Worm (Caenorhabditis elegans) whole organism, young adult: ENCODE data around the gene sftb-2.

Source experiments
- B0261.1 ChIP-seq: sonication (generic microtip); optimal IDR thresholded peaks from 2 replicates; lab custom pipeline; 2016; ENCODE audit warnings: mild to moderate bottlenecking, missing genetic modification characterization, moderate library complexity, missing compliant biosample characterization
- B0336.3 ChIP-seq: fragments of 200-800 bp; sonication (Bioruptor generic); IDR thresholded peaks from 2 replicates; pipeline ENCODE4 v1.3.6; 2022; ENCODE audit warnings: missing genetic modification characterization, missing compliant biosample characterization
- C06A6.2 ChIP-seq: fragments of 200-800 bp; sonication (Bioruptor generic); conservative IDR thresholded peaks from 2 replicates; pipeline ENCODE4 v1.3.6; 2022; ENCODE audit warnings: missing genetic modification characterization, missing compliant biosample characterization
- C17E4.6 ChIP-seq: fragments of 200-800 bp; sonication (Bioruptor generic); IDR thresholded peaks from 2 replicates; pipeline ENCODE4 v1.3.6; 2022; ENCODE audit warnings: missing genetic modification reagents, missing genetic modification characterization, missing compliant biosample characterization
- D2030.7 ChIP-seq: fragments of 200-800 bp; sonication (Bioruptor generic); IDR thresholded peaks from 2 replicates; pipeline ENCODE4 v1.3.6; 2022; ENCODE audit warnings: missing genetic modification reagents, missing genetic modification characterization, missing compliant biosample characterization
- F10E7.11 ChIP-seq: sonication (generic microtip); optimal IDR thresholded peaks from 2 replicates; lab custom pipeline; 2017; ENCODE audit warnings: mild to moderate bottlenecking, missing genetic modification characterization, moderate library complexity, missing compliant biosample characterization
- F22D6.2 ChIP-seq: sonication (generic microtip); optimal IDR thresholded peaks from 2 replicates; lab custom pipeline; 2016; ENCODE audit warnings: mild to moderate bottlenecking, missing genetic modification characterization, missing compliant biosample characterization
- F33H1.4 ChIP-seq: fragments of 200-800 bp; sonication (Bioruptor generic); IDR thresholded peaks from 2 replicates; pipeline ENCODE4 v1.3.6; 2022; ENCODE audit warnings: missing genetic modification reagents, missing genetic modification characterization, missing compliant biosample characterization
- F49E8.2 ChIP-seq: sonication (generic microtip); optimal IDR thresholded peaks from 3 replicates; lab custom pipeline; 2017; ENCODE audit warnings: missing genetic modification characterization, mild to moderate bottlenecking, missing compliant biosample characterization, antibody characterized with exemption, moderate library complexity; ENCODE audit not compliant: insufficient read depth
- K12H6.12 ChIP-seq: fragments of 200-800 bp; sonication (Bioruptor generic); optimal IDR thresholded peaks from 2 replicates; lab custom pipeline; 2018; ENCODE audit warnings: mild to moderate bottlenecking, missing genetic modification characterization, missing compliant biosample characterization
- T26A5.8 ChIP-seq: sonication (generic microtip); optimal IDR thresholded peaks from 2 replicates; lab custom pipeline; 2016; ENCODE audit warnings: missing genetic modification characterization, missing compliant biosample characterization
- Y53F4B.3 ChIP-seq: fragments of 200-800 bp; sonication (Bioruptor generic); IDR thresholded peaks from 2 replicates; pipeline ENCODE4 v1.3.6; 2022; ENCODE audit warnings: missing genetic modification reagents, missing genetic modification characterization, missing compliant biosample characterization
- ZK185.1 ChIP-seq: sonication (generic microtip); optimal IDR thresholded peaks from 2 replicates; lab custom pipeline; 2016; ENCODE audit warnings: mild to moderate bottlenecking, missing genetic modification characterization, missing compliant biosample characterization; ENCODE audit not compliant: poor library complexity, severe bottlenecking
- aptf-2 ChIP-seq: fragments of 200-800 bp; sonication (Bioruptor generic); conservative IDR thresholded peaks from 2 replicates; pipeline ENCODE4 v1.3.6; 2022; ENCODE audit warnings: missing genetic modification reagents, missing genetic modification characterization, missing compliant biosample characterization
- atf-7 ChIP-seq: sonication (generic microtip); optimal IDR thresholded peaks from 2 replicates; lab custom pipeline; 2017; ENCODE audit warnings: mild to moderate bottlenecking, missing genetic modification characterization, missing compliant biosample characterization
- athp-1 ChIP-seq: sonication (generic microtip); optimal IDR thresholded peaks from 2 replicates; lab custom pipeline; 2017; ENCODE audit warnings: mild to moderate bottlenecking, missing genetic modification characterization, missing compliant biosample characterization
- attf-5 ChIP-seq: fragments of 200-800 bp; sonication (Bioruptor generic); optimal IDR thresholded peaks from 2 replicates; lab custom pipeline; 2018; ENCODE audit warnings: mild to moderate bottlenecking, missing genetic modification characterization, missing compliant biosample characterization
- ceh-79 ChIP-seq: sonication (generic microtip); optimal IDR thresholded peaks from 2 replicates; lab custom pipeline; 2017; ENCODE audit warnings: mild to moderate bottlenecking, missing genetic modification characterization, missing compliant biosample characterization
- ceh-91 ChIP-seq: fragments of 200-800 bp; sonication (Bioruptor generic); IDR thresholded peaks from 2 replicates; pipeline ENCODE4 v1.3.6; 2022; ENCODE audit warnings: missing genetic modification reagents, missing genetic modification characterization, missing compliant biosample characterization
- chd-7 ChIP-seq: sonication (generic microtip); optimal IDR thresholded peaks from 2 replicates; lab custom pipeline; 2016; ENCODE audit warnings: mild to moderate bottlenecking, missing genetic modification characterization, moderate library complexity, missing compliant biosample characterization
- dox-1 ChIP-seq: fragments of 200-800 bp; sonication (Bioruptor generic); IDR thresholded peaks from 2 replicates; pipeline ENCODE4 v1.3.6; 2022; ENCODE audit warnings: missing genetic modification reagents, missing genetic modification characterization, missing compliant biosample characterization
- egl-18 ChIP-seq: fragments of 200-800 bp; sonication (Bioruptor generic); IDR thresholded peaks from 2 replicates; pipeline ENCODE4 v1.3.6; 2022; ENCODE audit warnings: missing genetic modification reagents, missing genetic modification characterization, missing compliant biosample characterization
- egrh-3 ChIP-seq: fragments of 200-800 bp; sonication (Bioruptor generic); IDR thresholded peaks from 2 replicates; pipeline ENCODE4 v1.3.6; 2022; ENCODE audit warnings: missing genetic modification reagents, missing genetic modification characterization, missing compliant biosample characterization
- gei-17 ChIP-seq: fragments of 200-800 bp; sonication (Bioruptor generic); optimal IDR thresholded peaks from 2 replicates; lab custom pipeline; 2018; ENCODE audit warnings: mild to moderate bottlenecking, missing genetic modification characterization, missing compliant biosample characterization
- hlh-26 ChIP-seq: fragments of 200-800 bp; sonication (Bioruptor generic); conservative IDR thresholded peaks from 2 replicates; pipeline ENCODE4 v1.3.6; 2022; ENCODE audit warnings: missing genetic modification reagents, missing genetic modification characterization, missing compliant biosample characterization
- hmg-1.2 ChIP-seq: fragments of 200-800 bp; sonication (Bioruptor generic); IDR thresholded peaks from 2 replicates; pipeline ENCODE4 v1.3.6; 2022; ENCODE audit warnings: missing genetic modification reagents, missing genetic modification characterization, missing compliant biosample characterization
- lin-40 ChIP-seq: sonication (generic microtip); optimal IDR thresholded peaks from 2 replicates; lab custom pipeline; 2016; ENCODE audit warnings: missing genetic modification characterization, mild to moderate bottlenecking, missing compliant biosample characterization, missing genotype, missing genetic modification reagents
- lsl-1 ChIP-seq: fragments of 200-800 bp; sonication (Bioruptor generic); optimal IDR thresholded peaks from 2 replicates; lab custom pipeline; 2018; ENCODE audit warnings: mild to moderate bottlenecking, missing genetic modification characterization, moderate library complexity, missing compliant biosample characterization
- madf-10 ChIP-seq: sonication (generic microtip); optimal IDR thresholded peaks from 2 replicates; lab custom pipeline; 2016; ENCODE audit warnings: mild to moderate bottlenecking, missing genetic modification characterization, missing compliant biosample characterization
- madf-3 ChIP-seq: fragments of 200-800 bp; sonication (Bioruptor generic); IDR thresholded peaks from 2 replicates; pipeline ENCODE4 v1.3.6; 2022; ENCODE audit warnings: missing genetic modification reagents, missing genetic modification characterization, missing compliant biosample characterization
- madf-6 ChIP-seq: fragments of 200-800 bp; sonication (Bioruptor generic); IDR thresholded peaks from 2 replicates; pipeline ENCODE4 v1.3.6; 2022; ENCODE audit warnings: missing genetic modification reagents, missing genetic modification characterization, missing compliant biosample characterization
- madf-8 ChIP-seq: fragments of 200-800 bp; sonication (Bioruptor generic); conservative IDR thresholded peaks from 2 replicates; pipeline ENCODE4 v1.3.6; 2022; ENCODE audit warnings: missing genetic modification reagents, missing genetic modification characterization, missing compliant biosample characterization
- mcd-1 ChIP-seq: fragments of 200-800 bp; sonication (Bioruptor generic); IDR thresholded peaks from 2 replicates; pipeline ENCODE4 v1.3.6; 2022; ENCODE audit warnings: missing genetic modification reagents, missing genetic modification characterization, missing compliant biosample characterization
- mxl-1 ChIP-seq: sonication (generic microtip); optimal IDR thresholded peaks from 2 replicates; lab custom pipeline; 2016; ENCODE audit warnings: missing genetic modification characterization, missing compliant biosample characterization
- rpc-1 ChIP-seq, 2 experiments: fragments of 150-350 bp in 1 of 2; sonication (generic microtip) in 1 of 2; optimal IDR thresholded peaks; 2 replicates each; lab custom pipeline; 2014 to 2018; ENCODE audit warnings: missing biosample characterization in 1 of 2, missing genetic modification characterization in 1 of 2, missing genetic modification reagents in 1 of 2, missing genotype in 1 of 2
- snpc-1.1 ChIP-seq: sonication (generic microtip); optimal IDR thresholded peaks from 2 replicates; lab custom pipeline; 2017; ENCODE audit warnings: missing genetic modification characterization, mild to moderate bottlenecking, missing compliant biosample characterization, antibody characterized with exemption, moderate library complexity, missing genotype, missing genetic modification reagents; ENCODE audit not compliant: insufficient read depth
- snpc-1.3 ChIP-seq: sonication (generic microtip); optimal IDR thresholded peaks from 2 replicates; lab custom pipeline; 2017; ENCODE audit warnings: missing genetic modification characterization, mild to moderate bottlenecking, missing compliant biosample characterization, antibody characterized with exemption, moderate library complexity, missing genotype, missing genetic modification reagents; ENCODE audit not compliant: insufficient read depth
- tbp1 ChIP-seq: fragments of 200-800 bp; sonication (Bioruptor generic); optimal IDR thresholded peaks from 2 replicates; lab custom pipeline; 2018; ENCODE audit warnings: mild to moderate bottlenecking, missing genetic modification characterization, missing compliant biosample characterization
- tlf-1 ChIP-seq: fragments of 200-800 bp; sonication (Bioruptor generic); optimal IDR thresholded peaks from 2 replicates; lab custom pipeline; 2018; ENCODE audit warnings: mild to moderate bottlenecking, missing genetic modification characterization, missing compliant biosample characterization
- unc-62 ChIP-seq: fragments of 150-350 bp; optimal IDR thresholded peaks from 2 replicates; lab custom pipeline; 2014; ENCODE audit warnings: missing biosample characterization, missing genetic modification reagents, missing genetic modification characterization
- zim-3 ChIP-seq: sonication (generic microtip); optimal IDR thresholded peaks from 2 replicates; lab custom pipeline; 2017; ENCODE audit warnings: mild to moderate bottlenecking, missing genetic modification characterization, moderate library complexity, missing compliant biosample characterization
- ztf-22 ChIP-seq: fragments of 200-800 bp; sonication (Bioruptor generic); optimal IDR thresholded peaks from 2 replicates; lab custom pipeline; 2018; ENCODE audit warnings: mild to moderate bottlenecking, missing genetic modification characterization, moderate library complexity, missing compliant biosample characterization
- ztf-25 ChIP-seq: fragments of 200-800 bp; sonication (Bioruptor generic); IDR thresholded peaks from 2 replicates; pipeline ENCODE4 v1.3.6; 2022; ENCODE audit warnings: missing genetic modification reagents, missing genetic modification characterization, missing compliant biosample characterization

sftb-2 gene

DNA sequence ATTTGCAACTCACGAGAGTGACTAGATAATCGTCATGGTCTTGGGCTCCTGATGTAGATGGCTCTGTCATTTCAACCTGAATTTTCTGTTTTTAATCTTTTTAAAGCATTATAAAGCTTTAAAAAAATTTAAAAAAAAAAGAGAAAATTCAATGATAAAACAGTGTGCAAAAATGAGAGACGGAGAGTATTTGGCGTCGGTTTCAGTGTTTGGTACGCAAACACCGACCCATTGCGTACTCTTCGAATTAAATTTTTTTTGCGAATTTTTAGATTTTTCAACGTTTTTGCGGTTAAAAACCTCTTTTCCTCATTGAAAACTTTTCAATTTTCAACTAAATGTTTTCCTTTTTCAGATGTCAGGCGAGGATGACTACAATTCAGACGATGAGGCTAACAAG, at the start of gene sftb-2, which contains the start of gene W03F9.2:
Gene sftb-2 (plus strand): TSS at position 356 of the 400 bp plus-strand sequence.
Gene W03F9.2 (minus strand): TSS at position 153 of the 400 bp plus-strand sequence.
- TF ChIP-seq atf-7 (tag; lab: Kevin White, UChicago), result no peak
- TF ChIP-seq D2030.7, result peak; percentile 47; the same call in 1 of the 2 replicates
- TF ChIP-seq hlh-26 (GFP tag; lab: Robert Waterston, UW), result no peak
- TF ChIP-seq dox-1 (GFP tag; lab: Robert Waterston, UW), result no peak
- no peak for TF ChIP-seq egrh-3
- no peak for TF ChIP-seq madf-8
- peak; percentile 46; the same call in 1 of the 2 replicates for TF ChIP-seq madf-6
- no peak for TF ChIP-seq F22D6.2 (tag; lab: Kevin White, UChicago)
- TF ChIP-seq unc-62 (GFP tag; lab: Kevin White, UChicago), result no peak
- no peak for TF ChIP-seq B0261.1
- TF ChIP-seq lsl-1 (GFP tag; lab: Kevin White, UChicago), result no peak
- peak; percentile 1 for TF ChIP-seq snpc-1.3 (tag; lab: Kevin White, UChicago)
- no peak for TF ChIP-seq egl-18 (GFP tag; lab: Robert Waterston, UW)
- peak; percentile 13; the same call in 1 of the 2 replicates for TF ChIP-seq mcd-1 (GFP tag; lab: Robert Waterston, UW)
- no peak for TF ChIP-seq ceh-79 (tag; lab: Kevin White, UChicago)
- TF ChIP-seq K12H6.12 (tag; lab: Kevin White, UChicago), result no peak
- peak; percentile 19 for TF ChIP-seq lin-40
- TF ChIP-seq hmg-1.2, result peak; percentile 93

- TF ChIP-seq ztf-25 (GFP tag; lab: Robert Waterston, UW), result no peak
- TF ChIP-seq aptf-2, result no peak
- TF ChIP-seq chd-7, result no peak
- TF ChIP-seq ztf-22 (GFP tag; lab: Kevin White, UChicago), result no peak
- TF ChIP-seq tlf-1 (GFP tag; lab: Kevin White, UChicago), result no peak
- no peak for TF ChIP-seq ZK185.1 (tag; lab: Kevin White, UChicago)
- TF ChIP-seq tbp1, result no peak
Observed at ce11 chrV:83732-84131, 44.3 kb upstream of the sftb-2 start, which contains the start of gene daam-1. TSS of gene daam-1 (minus strand) at chrV:83832.

DNA sequence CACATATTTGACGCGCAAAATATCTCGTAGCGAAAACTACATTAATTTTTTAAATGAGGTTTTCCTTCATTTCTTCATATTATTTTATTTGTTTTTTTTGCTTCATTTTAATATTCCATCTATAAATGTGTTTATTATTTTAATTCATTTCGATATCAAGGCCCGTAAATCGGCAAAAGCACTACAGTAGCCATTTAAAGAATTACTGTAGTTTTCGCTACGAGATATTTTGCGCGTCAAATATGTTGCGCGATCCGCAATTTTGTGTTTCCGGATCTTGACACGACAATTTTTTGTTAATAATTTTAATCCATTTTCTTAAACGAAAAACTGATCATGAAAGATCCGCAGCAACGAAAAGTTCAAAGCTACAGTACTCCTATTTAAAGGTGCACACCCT, 25.9 kb upstream of the sftb-2 start:
- no peak for TF ChIP-seq chd-7
- TF ChIP-seq F33H1.4 (GFP tag; lab: Robert Waterston, UW), result peak; percentile 37; the same call in 1 of the 2 replicates
- TF ChIP-seq F49E8.2 (tag; lab: Kevin White, UChicago), result no peak
- TF ChIP-seq lsl-1 (GFP tag; lab: Kevin White, UChicago), result peak; percentile 69
- TF ChIP-seq athp-1 (tag; lab: Kevin White, UChicago), result no peak
- TF ChIP-seq C06A6.2 (GFP tag; lab: Robert Waterston, UW), result no peak
- TF ChIP-seq ceh-91 (GFP tag; lab: Robert Waterston, UW), result peak; percentile 51
- TF ChIP-seq, all 124 proteins: peak for 3

ce11 chrV:103043-103702, 24.9 kb upstream of the sftb-2 start:
- TF ChIP-seq snpc-1.1 (peak; percentile 7), T26A5.8 (no peak), attf-5 (GFP tag; lab: Kevin White, UChicago) (no peak), F10E7.11 (peak; percentile 0), madf-10 (tag; lab: Kevin White, UChicago) (no peak), C17E4.6 (no peak), Y53F4B.3 (GFP tag; lab: Robert Waterston, UW) (no peak), hmg-1.2 (peak; percentile 44), mxl-1 (tag; lab: Kevin White, UChicago) (no peak), zim-3 (tag; lab: Kevin White, UChicago) (peak; percentile 61), gei-17 (GFP tag; lab: Kevin White, UChicago) (no peak), rpc-1 (optimal IDR thresholded peaks at IDR 0.05; lab: Kevin White, UChicago) (no peak), rpc-1 (tag; optimal IDR thresholded peaks at IDR 0.05; lab: Kevin White, UChicago) (no peak), snpc-1.3 (tag; lab: Kevin White, UChicago) (peak; percentile 34), B0336.3 (peak; percentile 95), madf-3 (GFP tag; lab: Robert Waterston, UW) (peak; percentile 47; the same call in 1 of the 2 replicates)
